Worm (Caenorhabditis elegans): Measurements from ENCODE around the gene fut-2.

- no peak for TF ChIP-seq F52B5.7 (tag; optimal IDR thresholded peaks at IDR 0.05)
- no peak for TF ChIP-seq snpc-4 (GFP tag; optimal IDR thresholded peaks at IDR 0.05)
- TF ChIP-seq snpc-4 (tag; optimal IDR thresholded peaks at IDR 0.05): no peak
- TF ChIP-seq ccch-3 (GFP tag; optimal IDR thresholded peaks at IDR 0.05): no peak
- TF ChIP-seq nhr-80 (tag; optimal IDR thresholded peaks at IDR 0.05): no peak
- no peak for TF ChIP-seq efl-1 (GFP tag; optimal IDR thresholded peaks at IDR 0.05)
Observed at ce11 chrV:6621894-6622293, 46.2 kb upstream of the fut-2 start, which contains the start of gene nhr-37.
